Worm (Caenorhabditis elegans) whole organism, early embryonic: ENCODE results near the gene tos-1.

Experiments
- B0310.2 ChIP-seq: sonication (generic microtip); optimal IDR thresholded peaks from 2 replicates; lab custom pipeline; 2016; ENCODE audit warnings: mild to moderate bottlenecking, missing genetic modification characterization, missing compliant biosample characterization
- F13C5.2 ChIP-seq: sonication (generic microtip); optimal IDR thresholded peaks from 2 replicates; lab custom pipeline; 2017; ENCODE audit warnings: mild to moderate bottlenecking, missing genetic modification characterization, inconsistent platforms, missing compliant biosample characterization
- ama-1 ChIP-seq: fragments of 150-350 bp; optimal IDR thresholded peaks from 2 replicates; lab custom pipeline; 2014
- ceh-13 ChIP-seq: fragments of 200-800 bp; sonication (Bioruptor generic); optimal IDR thresholded peaks from 2 replicates; lab custom pipeline; 2018; ENCODE audit warnings: mild to moderate bottlenecking, missing genetic modification characterization, missing compliant biosample characterization
- ceh-36 ChIP-seq: sonication (generic microtip); optimal IDR thresholded peaks from 2 replicates; lab custom pipeline; 2016; ENCODE audit warnings: missing genetic modification characterization, inconsistent platforms, missing compliant biosample characterization
- ets-7 ChIP-seq: sonication (generic microtip); optimal IDR thresholded peaks from 2 replicates; lab custom pipeline; 2016; ENCODE audit warnings: missing genotype, missing genetic modification characterization, missing compliant biosample characterization
- flt-1 ChIP-seq: fragments of 200-800 bp; sonication (Bioruptor generic); IDR thresholded peaks from 2 replicates; pipeline ENCODE4 v1.3.6; 2022; ENCODE audit warnings: missing genetic modification characterization, missing compliant biosample characterization
- hmbx-1 ChIP-seq: sonication (generic microtip); optimal IDR thresholded peaks from 2 replicates; lab custom pipeline; 2016; ENCODE audit warnings: mild to moderate bottlenecking, missing genetic modification characterization, missing compliant biosample characterization
- hmg-4 ChIP-seq: fragments of 200-800 bp; sonication (Bioruptor generic); optimal IDR thresholded peaks from 2 replicates; lab custom pipeline; 2018; ENCODE audit warnings: mild to moderate bottlenecking, missing genetic modification characterization, missing compliant biosample characterization
- pes-1 ChIP-seq: fragments of 200-800 bp; sonication (Bioruptor generic); IDR thresholded peaks from 2 replicates; pipeline ENCODE4 v1.3.6; 2022; ENCODE audit warnings: missing genetic modification reagents, missing genetic modification characterization, missing compliant biosample characterization
- scrt-1 ChIP-seq: fragments of 200-800 bp; sonication (Bioruptor generic); IDR thresholded peaks from 2 replicates; pipeline ENCODE4 v1.3.6; 2022; ENCODE audit warnings: missing genetic modification characterization, missing compliant biosample characterization
- sea-1 ChIP-seq: fragments of 200-800 bp; sonication (Bioruptor generic); conservative IDR thresholded peaks from 2 replicates; pipeline ENCODE4 v1.3.6; 2022; ENCODE audit warnings: missing genetic modification characterization, missing compliant biosample characterization
- tbx-11 ChIP-seq: fragments of 200-800 bp; sonication (Bioruptor generic); IDR thresholded peaks from 2 replicates; pipeline ENCODE4 v1.3.6; 2022; ENCODE audit warnings: missing genetic modification characterization, missing compliant biosample characterization
- tbx-37 ChIP-seq: fragments of 200-800 bp; sonication (Bioruptor generic); conservative IDR thresholded peaks from 2 replicates; pipeline ENCODE4 v1.3.6; 2022; ENCODE audit warnings: missing genetic modification reagents, missing genetic modification characterization, missing compliant biosample characterization

- no peak for TF ChIP-seq pes-1 (GFP tag; lab: Robert Waterston, UW)
- TF ChIP-seq ets-7 (tag; lab: Kevin White, UChicago): no peak
- TF ChIP-seq scrt-1: no peak
- TF ChIP-seq ceh-36 (tag; lab: Kevin White, UChicago): no peak
- TF ChIP-seq ama-1 (lab: Kevin White, UChicago): no peak
- TF ChIP-seq tbx-37 (GFP tag; lab: Robert Waterston, UW): no peak
- no peak for TF ChIP-seq F13C5.2
- no peak for TF ChIP-seq ceh-13
- no peak for TF ChIP-seq sea-1 (GFP tag; lab: Robert Waterston, UW)
- TF ChIP-seq hmg-4 (GFP tag; lab: Kevin White, UChicago): no peak
- TF ChIP-seq flt-1 (GFP tag; lab: Robert Waterston, UW): no peak
- no peak for TF ChIP-seq tbx-11 (GFP tag; lab: Robert Waterston, UW)
- no peak for TF ChIP-seq hmbx-1 (tag; lab: Kevin White, UChicago)
- no peak for TF ChIP-seq B0310.2 (tag; lab: Kevin White, UChicago)
Measured at ce11 chrV:9359674-9360073, 15.7 kb upstream of the tos-1 start, which contains the start of gene gpa-3.
